Fruit fly (Drosophila melanogaster): Measurements from ENCODE around the gene Diap1.

Gene Diap1

dm6 chr3L:16051719-16052122 lies 887 bp upstream of the Diap1 start, which contains the start of gene Mbs (continued):
- TF ChIP-seq CG13296 (GFP tag; optimal IDR thresholded peaks at IDR 0.05) (peak; percentile 57), CG15011 (GFP tag; optimal IDR thresholded peaks at IDR 0.05) (no peak), CG2129 (GFP tag; IDR thresholded peaks at IDR 0.05; ENCODE audit: partially characterized antibody) (peak; percentile 57; the same call in 1 of the 2 replicates), lab (GFP tag; optimal IDR thresholded peaks at IDR 0.05) (peak; percentile 39), CG9609 (GFP tag; optimal IDR thresholded peaks at IDR 0.05) (no peak), scrt (GFP tag; optimal IDR thresholded peaks at IDR 0.05) (no peak), Deaf1 (tag; optimal IDR thresholded peaks at IDR 0.05) (peak; percentile 58), org-1 (GFP tag; optimal IDR thresholded peaks at IDR 0.05) (no peak), amos (GFP tag; IDR thresholded peaks at IDR 0.05; ENCODE audit: partially characterized antibody) (peak; percentile 77), Aef1 (GFP tag; IDR thresholded peaks at IDR 0.05) (no peak), CG11504 (tag; optimal IDR thresholded peaks at IDR 0.05) (peak; percentile 6), CG1647 (GFP tag; optimal IDR thresholded peaks at IDR 0.05) (no peak), tll (GFP tag; optimal IDR thresholded peaks at IDR 0.05) (no peak), Stat92E (GFP tag; optimal IDR thresholded peaks at IDR 0.05) (no peak), lilli (GFP tag; optimal IDR thresholded peaks at IDR 0.05) (peak; percentile 22), Hsf (GFP tag; optimal IDR thresholded peaks at IDR 0.05) (no peak), eve (GFP tag; optimal IDR thresholded peaks at IDR 0.05) (peak in 1 of 2 experiments; percentile 39), knrl (GFP tag; IDR thresholded peaks at IDR 0.05; ENCODE audit: partially characterized antibody) (peak; percentile 42), rib (GFP tag; IDR thresholded peaks at IDR 0.05) (no peak), CrebB (tag; optimal IDR thresholded peaks at IDR 0.05) (no peak), nmo (GFP tag; optimal IDR thresholded peaks at IDR 0.05) (no peak), CG16863 (GFP tag; optimal IDR thresholded peaks at IDR 0.05) (no peak), CG2199 (GFP tag; IDR thresholded peaks at IDR 0.05) (no peak), Trl (optimal IDR thresholded peaks at IDR 0.05) (no peak), Trl (GFP tag; optimal IDR thresholded peaks at IDR 0.05) (no peak), CG12659 (GFP tag; optimal IDR thresholded peaks at IDR 0.05) (peak; percentile 58), CG18262 (tag; optimal IDR thresholded peaks at IDR 0.05) (no peak), CG13287 (GFP tag; IDR thresholded peaks at IDR 0.05; ENCODE audit: partially characterized antibody) (peak; percentile 60), CG31388 (GFP tag; optimal IDR thresholded peaks at IDR 0.05) (no peak), Blimp-1 (GFP tag; optimal IDR thresholded peaks at IDR 0.05) (no peak), esg (GFP tag; conservative IDR thresholded peaks at IDR 0.05) (no peak), pb (GFP tag; optimal IDR thresholded peaks at IDR 0.05) (no peak), lbe (GFP tag; optimal IDR thresholded peaks at IDR 0.05) (no peak), HHEX (GFP tag; optimal IDR thresholded peaks at IDR 0.05) (peak; percentile 12), CG1529 (GFP tag; optimal IDR thresholded peaks at IDR 0.05) (no peak), Pdp1 (GFP tag; optimal IDR thresholded peaks at IDR 0.05) (no peak), CG15073 (GFP tag; optimal IDR thresholded peaks at IDR 0.05) (no peak), Asciz (GFP tag; optimal IDR thresholded peaks at IDR 0.05) (peak; percentile 18), YL-1 (GFP tag; optimal IDR thresholded peaks at IDR 0.05) (peak; percentile 73), CG8290 (GFP tag; optimal IDR thresholded peaks at IDR 0.05) (peak; percentile 20), CG8290 (tag; optimal IDR thresholded peaks at IDR 0.05) (peak; percentile 23 to 69), CG12299 (tag; optimal IDR thresholded peaks at IDR 0.05) (no peak), trem (tag; optimal IDR thresholded peaks at IDR 0.05) (peak; percentile 37), HLHmδ (GFP tag; optimal IDR thresholded peaks at IDR 0.05) (peak; percentile 51), CG15514 (GFP tag; optimal IDR thresholded peaks at IDR 0.05) (peak; percentile 66), ato (GFP tag; IDR thresholded peaks at IDR 0.05; ENCODE audit: partially characterized antibody) (0 out of 2 replicates have a peak, but pooled peaks have one; percentile 23), row (GFP tag; IDR thresholded peaks at IDR 0.05) (peak; percentile 32; the same call in 1 of the 3 replicates), zfh1 (GFP tag; IDR thresholded peaks at IDR 0.05) (no peak; the same call in 2 of the 3 replicates), CoRest (tag; optimal IDR thresholded peaks at IDR 0.05) (no peak), klu (GFP tag; IDR thresholded peaks at IDR 0.05) (no peak)
